Fruit fly (Drosophila melanogaster): ENCODE data around the gene CG9782.
A peak's percentile ranks its signal among the peaks of the same experiment; 100 is the strongest.

- peak; percentile 15 for TF ChIP-seq CG8632 (GFP tag; optimal IDR thresholded peaks at IDR 0.05)
- no peak for TF ChIP-seq Eip93F (GFP tag; optimal IDR thresholded peaks at IDR 0.05)
- TF ChIP-seq Lpt (GFP tag; optimal IDR thresholded peaks at IDR 0.05) = no peak
- TF ChIP-seq CG4318 (GFP tag; optimal IDR thresholded peaks at IDR 0.05) = no peak
- TF ChIP-seq Hr38 (GFP tag; optimal IDR thresholded peaks at IDR 0.05) = no peak
- no peak for TF ChIP-seq vri (GFP tag; optimal IDR thresholded peaks at IDR 0.05)
- peak; percentile 67 for TF ChIP-seq esn (GFP tag; optimal IDR thresholded peaks at IDR 0.05)
- TF ChIP-seq ss (GFP tag; optimal IDR thresholded peaks at IDR 0.05) = peak in 1 of 2 experiments; percentile 20
- no peak for TF ChIP-seq CG1621 (tag; optimal IDR thresholded peaks at IDR 0.05)
- no peak for TF ChIP-seq CG11762 (GFP tag; optimal IDR thresholded peaks at IDR 0.05; ENCODE audit: insufficient read depth)
- peak; percentile 20 for TF ChIP-seq acj6 (GFP tag; optimal IDR thresholded peaks at IDR 0.05)
- TF ChIP-seq Met (GFP tag; optimal IDR thresholded peaks at IDR 0.05) = peak; percentile 42
- TF ChIP-seq svp (GFP tag) = peak; percentile 81
- peak; percentile 30 for TF ChIP-seq OdsH (GFP tag; optimal IDR thresholded peaks at IDR 0.05)
Measured at dm6 chrX:16647092-16647632, 25.8 kb upstream of the CG9782 start.

Measured in whole organism, prepupa.